Worm (Caenorhabditis elegans) whole organism, L2 larva: Measurements from ENCODE around the gene ztf-13.

ENCODE experiments used
- F13H6.1 ChIP-seq: sonication (generic microtip); optimal IDR thresholded peaks from 2 replicates; lab custom pipeline; 2016; ENCODE audit warnings: missing genetic modification characterization, missing compliant biosample characterization
- R02D3.7 ChIP-seq: fragments of 150-350 bp; optimal IDR thresholded peaks from 2 replicates; lab custom pipeline; 2014; ENCODE audit warnings: missing biosample characterization, missing genetic modification characterization
- ZK546.5 ChIP-seq: sonication (generic microtip); optimal IDR thresholded peaks from 2 replicates; lab custom pipeline; 2017; ENCODE audit warnings: missing biosample characterization, missing genetic modification characterization
- aly-2 ChIP-seq: fragments of 150-350 bp; optimal IDR thresholded peaks from 2 replicates; lab custom pipeline; 2014; ENCODE audit warnings: missing biosample characterization, missing genetic modification characterization
- blmp-1 ChIP-seq: sonication (generic microtip); optimal IDR thresholded peaks from 2 replicates; lab custom pipeline; 2017; ENCODE audit warnings: missing genetic modification characterization, mild to moderate bottlenecking, missing compliant biosample characterization, antibody characterized with exemption, moderate library complexity; ENCODE audit not compliant: insufficient read depth
- ceh-82 ChIP-seq: fragments of 150-350 bp; optimal IDR thresholded peaks from 2 replicates; lab custom pipeline; 2014; ENCODE audit warnings: missing biosample characterization, missing genetic modification characterization
- crh-2 ChIP-seq: sonication (generic microtip); optimal IDR thresholded peaks from 2 replicates; lab custom pipeline; 2017; ENCODE audit warnings: missing biosample characterization, missing genetic modification characterization
- egl-27 ChIP-seq: sonication (generic microtip); optimal IDR thresholded peaks from 3 replicates; lab custom pipeline; 2017; ENCODE audit warnings: missing biosample characterization, missing genetic modification reagents, missing genetic modification characterization
- elt-1 ChIP-seq: fragments of 150-350 bp; optimal IDR thresholded peaks from 2 replicates; lab custom pipeline; 2014; ENCODE audit warnings: missing biosample characterization, missing genetic modification characterization
- elt-3 ChIP-seq: sonication (generic microtip); optimal IDR thresholded peaks from 2 replicates; lab custom pipeline; 2017; ENCODE audit warnings: missing biosample characterization, missing genetic modification characterization
- fos-1 ChIP-seq: fragments of 150-350 bp; optimal IDR thresholded peaks from 2 replicates; lab custom pipeline; 2014; ENCODE audit warnings: missing biosample characterization, missing genetic modification characterization
- lin-11 ChIP-seq: fragments of 150-350 bp; sonication (generic microtip); optimal IDR thresholded peaks from 2 replicates; lab custom pipeline; 2014; ENCODE audit warnings: missing biosample characterization, missing genetic modification characterization, inconsistent platforms, mixed read lengths
- lin-13 ChIP-seq: fragments of 150-350 bp; optimal IDR thresholded peaks from 2 replicates; lab custom pipeline; 2014; ENCODE audit warnings: missing biosample characterization, missing genetic modification reagents, missing genetic modification characterization
- lsy-2 ChIP-seq, 2 experiments: fragments of 150-350 bp in 1 of 2; sonication (generic microtip) in 1 of 2; optimal IDR thresholded peaks; 2 replicates each; lab custom pipeline; 2014 to 2017; ENCODE audit warnings: missing biosample characterization in 2 of 2, missing genetic modification characterization in 2 of 2
- mab-5 ChIP-seq: fragments of 150-350 bp; optimal IDR thresholded peaks from 2 replicates; lab custom pipeline; 2014; ENCODE audit warnings: missing biosample characterization, missing genetic modification characterization
- mdl-1 ChIP-seq, 2 experiments: fragments of 150-350 bp in 1 of 2; sonication (generic microtip) in 1 of 2; optimal IDR thresholded peaks; 2 replicates each; lab custom pipeline; 2017; ENCODE audit warnings: missing biosample characterization in 2 of 2, missing genetic modification characterization in 2 of 2
- nhr-12 ChIP-seq: fragments of 150-350 bp; optimal IDR thresholded peaks from 2 replicates; lab custom pipeline; 2014; ENCODE audit warnings: missing biosample characterization, missing genetic modification characterization
- nhr-21 ChIP-seq: fragments of 150-350 bp; optimal IDR thresholded peaks from 2 replicates; lab custom pipeline; 2014; ENCODE audit warnings: missing biosample characterization, missing genetic modification characterization
- nhr-237 ChIP-seq: fragments of 150-350 bp; optimal IDR thresholded peaks from 2 replicates; lab custom pipeline; 2014; ENCODE audit warnings: missing biosample characterization, missing genetic modification characterization
- sem-4 ChIP-seq: fragments of 150-350 bp; optimal IDR thresholded peaks from 2 replicates; lab custom pipeline; 2014; ENCODE audit warnings: missing biosample characterization, missing genetic modification reagents, missing genetic modification characterization
- skn-1 ChIP-seq: sonication (generic microtip); optimal IDR thresholded peaks from 2 replicates; lab custom pipeline; 2017; ENCODE audit warnings: missing biosample characterization, missing genetic modification characterization
- sma-9 ChIP-seq, 2 experiments: fragments of 150-350 bp in 1 of 2; sonication (generic microtip) in 1 of 2; optimal IDR thresholded peaks; 2 replicates each; lab custom pipeline; 2014 to 2016; ENCODE audit warnings: missing genetic modification characterization in 2 of 2, mild to moderate bottlenecking in 1 of 2, missing biosample characterization in 1 of 2, missing compliant biosample characterization in 1 of 2, missing genetic modification reagents in 1 of 2, moderate library complexity in 1 of 2
- snpc-4 ChIP-seq: fragments of 150-350 bp; optimal IDR thresholded peaks from 2 replicates; lab custom pipeline; 2014; ENCODE audit warnings: missing biosample characterization, missing genetic modification characterization
- unc-39 ChIP-seq: fragments of 150-350 bp; optimal IDR thresholded peaks from 2 replicates; lab custom pipeline; 2014; ENCODE audit warnings: missing biosample characterization, missing genetic modification characterization
- unc-55 ChIP-seq: fragments of 150-350 bp; sonication (generic microtip); optimal IDR thresholded peaks from 3 replicates; lab custom pipeline; 2014; ENCODE audit warnings: missing biosample characterization, missing genetic modification reagents, missing genetic modification characterization
- ztf-11 ChIP-seq: sonication (generic microtip); optimal IDR thresholded peaks from 2 replicates; lab custom pipeline; 2017; ENCODE audit warnings: missing biosample characterization, missing genetic modification characterization
- ztf-4 ChIP-seq: fragments of 150-350 bp; optimal IDR thresholded peaks from 2 replicates; lab custom pipeline; 2014; ENCODE audit warnings: missing biosample characterization, missing genetic modification characterization

Gene ztf-13

DNA sequence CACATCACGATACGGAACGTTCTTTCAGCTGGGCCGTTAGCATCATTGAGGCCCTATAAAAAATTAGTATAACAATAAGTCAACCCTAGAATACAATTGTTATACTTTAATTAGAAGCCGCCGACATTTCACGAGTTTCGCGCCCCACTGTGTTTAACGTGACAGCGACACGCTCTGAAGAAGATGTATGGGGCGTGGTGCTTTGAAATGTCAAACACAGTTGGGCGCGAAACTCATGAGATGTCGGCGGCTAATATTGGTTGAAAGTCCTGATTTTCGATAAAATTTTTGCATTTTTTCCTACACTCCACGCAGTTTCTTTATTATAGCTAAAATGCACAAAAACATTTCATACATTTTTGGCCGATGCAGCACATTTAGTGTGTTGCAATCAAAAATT is 45.9 kb downstream of the ztf-13 start:
- TF ChIP-seq snpc-4 (tag; lab: Kevin White, UChicago), result peak; percentile 32
- TF ChIP-seq egl-27 (tag; lab: Kevin White, UChicago), result no peak

- TF ChIP-seq elt-3 (tag; lab: Kevin White, UChicago), result no peak
- TF ChIP-seq mab-5 (tag; lab: Kevin White, UChicago), result no peak
- TF ChIP-seq lin-11, result no peak
- no peak for TF ChIP-seq ztf-4
- TF ChIP-seq fos-1 (tag; lab: Kevin White, UChicago), result peak; percentile 37
- TF ChIP-seq unc-39 (tag; lab: Kevin White, UChicago), result no peak
- no peak for TF ChIP-seq skn-1
- no peak for TF ChIP-seq lin-13 (GFP tag; lab: Kevin White, UChicago)
- TF ChIP-seq mdl-1 (tag; optimal IDR thresholded peaks at IDR 0.05; lab: Kevin White, UChicago), result no peak
- peak; percentile 43 for TF ChIP-seq sma-9 (GFP tag; optimal IDR thresholded peaks at IDR 0.05; lab: Kevin White, UChicago)
- no peak for TF ChIP-seq sma-9 (tag; optimal IDR thresholded peaks at IDR 0.05; lab: Kevin White, UChicago)
- TF ChIP-seq blmp-1 (tag; lab: Kevin White, UChicago), result no peak
- no peak for TF ChIP-seq snpc-4 (tag; lab: Kevin White, UChicago)
- no peak for TF ChIP-seq R02D3.7 (tag; lab: Kevin White, UChicago)
- no peak for TF ChIP-seq sem-4
- no peak for TF ChIP-seq nhr-237 (tag; lab: Kevin White, UChicago)
- no peak for TF ChIP-seq aly-2 (tag; lab: Kevin White, UChicago)
- no peak for TF ChIP-seq F13H6.1
- TF ChIP-seq, all 48 proteins: peak for 2
Measured at ce11 chrX:3054802-3055201, 47.2 kb downstream of the ztf-13 start, which contains the start of gene twk-26. twk-26 (minus strand) TSS chrX:3054824.

- TF ChIP-seq mdl-1 (tag; optimal IDR thresholded peaks at IDR 0.05; lab: Kevin White, UChicago) (no peak), sma-9 (GFP tag; optimal IDR thresholded peaks at IDR 0.05; lab: Kevin White, UChicago) (peak; percentile 27), sma-9 (tag; optimal IDR thresholded peaks at IDR 0.05; lab: Kevin White, UChicago) (no peak)
- TF ChIP-seq, all 48 proteins: peak for 1
Measured at ce11 chrX:3054394-3054793, 47.6 kb downstream of the ztf-13 start.

DNA sequence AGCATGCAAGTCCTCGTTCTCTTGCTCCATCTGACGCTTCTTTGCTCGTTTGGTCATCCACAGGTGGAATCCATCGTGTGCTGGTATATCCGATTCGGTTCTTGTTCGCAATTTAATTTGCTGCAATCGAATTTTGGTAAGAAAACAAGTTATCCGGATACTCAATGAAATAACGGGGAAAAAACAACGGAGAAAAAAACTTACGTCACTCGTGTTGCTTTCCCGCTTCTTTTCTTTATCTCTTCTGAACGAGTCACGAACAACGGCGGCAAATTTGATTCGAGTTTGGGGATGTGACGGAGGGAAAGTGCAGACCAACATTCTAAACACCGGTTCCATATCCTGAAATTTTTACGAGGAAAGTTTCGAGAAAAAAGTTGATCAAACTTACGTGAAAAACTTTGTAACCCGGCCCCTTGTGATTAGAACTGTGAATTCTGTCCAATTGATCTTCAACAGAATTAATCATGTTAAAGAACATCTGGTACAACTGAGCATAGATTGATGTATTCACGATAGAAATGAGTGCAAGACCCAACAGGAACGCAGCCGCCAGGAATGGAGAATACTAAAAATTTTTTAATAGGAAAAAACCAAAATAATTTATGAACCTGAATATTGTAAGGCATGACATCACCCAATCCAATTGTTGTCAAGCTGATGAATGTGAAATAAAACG is 50.5 kb downstream of the ztf-13 start:
- TF ChIP-seq unc-55 (GFP tag; lab: Kevin White, UChicago) (no peak), fos-1 (tag; lab: Kevin White, UChicago) (no peak), ztf-11 (tag; lab: Kevin White, UChicago) (no peak), nhr-237 (tag; lab: Kevin White, UChicago) (no peak), ZK546.5 (tag; lab: Kevin White, UChicago) (no peak), nhr-21 (no peak), ceh-82 (no peak), nhr-12 (no peak), R02D3.7 (tag; lab: Kevin White, UChicago) (no peak), elt-1 (tag; lab: Kevin White, UChicago) (no peak), aly-2 (tag; lab: Kevin White, UChicago) (no peak), crh-2 (tag; lab: Kevin White, UChicago) (no peak), skn-1 (no peak), lsy-2 (tag; optimal IDR thresholded peaks at IDR 0.05; lab: Kevin White, UChicago) (no peak)
